Fruit fly (Drosophila melanogaster) whole organism, embryonic: ENCODE measurements around the gene CG31467.
A peak's percentile ranks its signal among the peaks of the same experiment; 100 is the strongest.

ENCODE experiments used
- CG10366 ChIP-seq: fragments of 200-800 bp; sonication (Bioruptor generic); IDR thresholded peaks from 2 replicates; pipeline ENCODE4 v1.3.6; 2022; ENCODE audit warnings: missing biosample characterization, missing genetic modification characterization
- CG10431 ChIP-seq: fragments of 200-800 bp; sonication (Bioruptor generic); optimal IDR thresholded peaks from 3 replicates; lab custom pipeline; 2018; ENCODE audit warnings: missing biosample characterization, mild to moderate bottlenecking, missing genetic modification characterization
- CG11456 ChIP-seq: fragments of 200-800 bp; sonication (Bioruptor generic); IDR thresholded peaks from 3 replicates; pipeline ENCODE4 v1.3.6; 2022; ENCODE audit warnings: missing biosample characterization, missing genetic modification characterization
- CG11560 ChIP-seq: fragments of 200-800 bp; sonication (Bioruptor generic); IDR thresholded peaks from 3 replicates; pipeline ENCODE4 v1.3.6; 2022; ENCODE audit warnings: missing biosample characterization, missing genetic modification characterization
- CG12236 ChIP-seq: fragments of 200-800 bp; sonication (Bioruptor generic); optimal IDR thresholded peaks from 2 replicates; lab custom pipeline; 2016; ENCODE audit warnings: missing biosample characterization, missing genetic modification characterization
- CG1233 ChIP-seq: fragments of 200-800 bp; sonication (Bioruptor generic); optimal IDR thresholded peaks from 4 replicates; lab custom pipeline; 2018; ENCODE audit warnings: missing biosample characterization, mild to moderate bottlenecking, missing genetic modification characterization
- CG12391 ChIP-seq: fragments of 200-800 bp; sonication (Bioruptor generic); optimal IDR thresholded peaks from 3 replicates; lab custom pipeline; 2018; ENCODE audit warnings: missing biosample characterization, mild to moderate bottlenecking, missing genetic modification characterization, moderate library complexity
- CG12659 ChIP-seq: fragments of 200-800 bp; sonication (Bioruptor generic); optimal IDR thresholded peaks from 3 replicates; lab custom pipeline; 2017; ENCODE audit warnings: mild to moderate bottlenecking, missing biosample characterization, missing genetic modification reagents, missing genetic modification characterization
- CG12744 ChIP-seq: fragments of 200-800 bp; sonication (Bioruptor generic); optimal IDR thresholded peaks from 2 replicates; lab custom pipeline; 2016; ENCODE audit warnings: missing biosample characterization, missing genetic modification characterization
- CG13296 ChIP-seq: fragments of 200-800 bp; sonication (Bioruptor generic); optimal IDR thresholded peaks from 3 replicates; lab custom pipeline; 2018; ENCODE audit warnings: missing biosample characterization, mild to moderate bottlenecking, missing genetic modification characterization
- CG13424 ChIP-seq: fragments of 200-800 bp; sonication (Bioruptor generic); optimal IDR thresholded peaks from 2 replicates; lab custom pipeline; 2019; ENCODE audit warnings: missing biosample characterization, mild to moderate bottlenecking, missing genetic modification characterization, moderate library complexity
- CG14441 ChIP-seq: fragments of 200-800 bp; sonication (Bioruptor generic); IDR thresholded peaks from 2 replicates; pipeline ENCODE4 v1.3.6; 2022; ENCODE audit warnings: missing biosample characterization, missing genetic modification characterization
- CG15073 ChIP-seq: fragments of 200-800 bp; sonication (Bioruptor generic); optimal IDR thresholded peaks from 2 replicates; lab custom pipeline; 2016; ENCODE audit warnings: missing biosample characterization, missing genetic modification characterization
- CG1529 ChIP-seq: fragments of 200-800 bp; sonication (Bioruptor generic); optimal IDR thresholded peaks from 3 replicates; lab custom pipeline; 2018; ENCODE audit warnings: missing biosample characterization, missing genetic modification characterization
- CG1602 ChIP-seq: fragments of 200-800 bp; sonication (Bioruptor generic); optimal IDR thresholded peaks from 3 replicates; lab custom pipeline; 2016; ENCODE audit warnings: missing biosample characterization, missing genetic modification characterization
- CG17385 ChIP-seq: fragments of 200-800 bp; sonication (Bioruptor generic); optimal IDR thresholded peaks from 3 replicates; lab custom pipeline; 2018; ENCODE audit warnings: missing biosample characterization, mild to moderate bottlenecking, missing genetic modification characterization
- CG4854 ChIP-seq: fragments of 200-800 bp; sonication (Bioruptor generic); optimal IDR thresholded peaks from 2 replicates; lab custom pipeline; 2016; ENCODE audit warnings: missing biosample characterization, missing genetic modification characterization, inconsistent platforms
- CG5245 ChIP-seq: fragments of 200-800 bp; sonication (Bioruptor generic); optimal IDR thresholded peaks from 3 replicates; lab custom pipeline; 2016; ENCODE audit warnings: missing biosample characterization, missing genetic modification characterization
- CG6689 ChIP-seq: fragments of 200-800 bp; sonication (Bioruptor generic); IDR thresholded peaks from 2 replicates; pipeline ENCODE4 v1.3.6; 2022; ENCODE audit warnings: missing biosample characterization, missing genetic modification characterization
- CG7987 ChIP-seq: fragments of 200-800 bp; sonication (Bioruptor generic); optimal IDR thresholded peaks from 2 replicates; lab custom pipeline; 2018; ENCODE audit warnings: missing biosample characterization, mild to moderate bottlenecking, missing genetic modification characterization, moderate library complexity
- Dp ChIP-seq: fragments of 200-800 bp; sonication (Bioruptor generic); optimal IDR thresholded peaks from 2 replicates; lab custom pipeline; 2018; ENCODE audit warnings: missing biosample characterization, mild to moderate bottlenecking, missing genetic modification characterization, moderate library complexity
- Dref ChIP-seq: fragments of 200-800 bp; sonication (Bioruptor generic); IDR thresholded peaks from 2 replicates; pipeline ENCODE4 v1.3.6; 2022; ENCODE audit warnings: missing biosample characterization, missing genetic modification characterization
- Fer1 ChIP-seq: fragments of 200-800 bp; sonication (Bioruptor generic); optimal IDR thresholded peaks from 2 replicates; lab custom pipeline; 2017; ENCODE audit warnings: missing biosample characterization, mild to moderate bottlenecking, missing genetic modification characterization
- H2.0 ChIP-seq: fragments of 200-800 bp; sonication (Bioruptor generic); IDR thresholded peaks from 2 replicates; pipeline ENCODE4 v1.3.6; 2022; ENCODE audit warnings: missing biosample characterization, missing genetic modification characterization
- HHEX ChIP-seq: fragments of 200-800 bp; sonication (Bioruptor generic); optimal IDR thresholded peaks from 3 replicates; lab custom pipeline; 2017; ENCODE audit warnings: missing biosample characterization, mild to moderate bottlenecking, missing genetic modification characterization, missing genetic modification reagents
- Jarid2 ChIP-seq: fragments of 200-800 bp; sonication (Bioruptor generic); optimal IDR thresholded peaks from 3 replicates; lab custom pipeline; 2017; ENCODE audit warnings: mild to moderate bottlenecking, missing biosample characterization, missing genetic modification reagents, missing genetic modification characterization
- Meics ChIP-seq: fragments of 200-800 bp; sonication (Bioruptor generic); optimal IDR thresholded peaks from 2 replicates; lab custom pipeline; 2017; ENCODE audit warnings: missing biosample characterization, mild to moderate bottlenecking, missing genetic modification characterization
- Myb ChIP-seq: fragments of 200-800 bp; sonication (Bioruptor generic); optimal IDR thresholded peaks from 2 replicates; lab custom pipeline; 2016; ENCODE audit warnings: missing biosample characterization, missing genetic modification characterization
- Oli ChIP-seq: fragments of 200-800 bp; sonication (Bioruptor generic); optimal IDR thresholded peaks from 2 replicates; lab custom pipeline; 2018; ENCODE audit warnings: missing biosample characterization, mild to moderate bottlenecking, missing genetic modification characterization, moderate library complexity
- TFAM ChIP-seq: fragments of 200-800 bp; sonication (Bioruptor generic); optimal IDR thresholded peaks from 2 replicates; lab custom pipeline; 2017; ENCODE audit warnings: missing biosample characterization, missing genetic modification characterization, inconsistent platforms
- ara ChIP-seq: fragments of 200-800 bp; sonication (Bioruptor generic); IDR thresholded peaks from 2 replicates; pipeline ENCODE4 v1.3.6; 2022; ENCODE audit warnings: missing biosample characterization, missing genetic modification characterization
- chn ChIP-seq: fragments of 200-800 bp; sonication (Bioruptor generic); optimal IDR thresholded peaks from 2 replicates; lab custom pipeline; 2016; ENCODE audit warnings: missing biosample characterization, missing genetic modification characterization
- croc ChIP-seq: fragments of 200-800 bp; sonication (Bioruptor generic); conservative IDR thresholded peaks from 3 replicates; pipeline ENCODE4 v1.3.6; 2022; ENCODE audit warnings: missing biosample characterization, missing genetic modification characterization
- da ChIP-seq: fragments of 200-800 bp; sonication (Bioruptor generic); optimal IDR thresholded peaks from 2 replicates; lab custom pipeline; 2016; ENCODE audit warnings: missing biosample characterization, missing genetic modification characterization
- dan ChIP-seq: fragments of 200-800 bp; sonication (Bioruptor generic); IDR thresholded peaks from 2 replicates; pipeline ENCODE4 v1.3.6; 2022; ENCODE audit warnings: missing biosample characterization, missing genetic modification characterization
- disco-r ChIP-seq: fragments of 200-800 bp; sonication (Bioruptor generic); optimal IDR thresholded peaks from 2 replicates; lab custom pipeline; 2016; ENCODE audit warnings: missing biosample characterization, missing genetic modification characterization
- inv ChIP-seq: fragments of 200-800 bp; sonication (Bioruptor generic); IDR thresholded peaks from 2 replicates; pipeline ENCODE4 v1.3.6; 2022; ENCODE audit warnings: missing biosample characterization, missing genetic modification characterization; ENCODE audit not compliant: partially characterized antibody
- klu ChIP-seq: fragments of 200-800 bp; sonication (Bioruptor generic); IDR thresholded peaks from 2 replicates; pipeline ENCODE4 v1.3.6; 2022; ENCODE audit warnings: missing biosample characterization, missing genetic modification characterization
- mam ChIP-seq: fragments of 200-800 bp; sonication (Bioruptor generic); optimal IDR thresholded peaks from 3 replicates; lab custom pipeline; 2016; ENCODE audit warnings: missing biosample characterization, missing genetic modification characterization
- nerfin-1 ChIP-seq: fragments of 200-800 bp; sonication (Bioruptor generic); optimal IDR thresholded peaks from 3 replicates; lab custom pipeline; 2019; ENCODE audit warnings: missing biosample characterization, mild to moderate bottlenecking, missing genetic modification characterization, moderate library complexity
- nom ChIP-seq: fragments of 200-800 bp; sonication (Bioruptor generic); optimal IDR thresholded peaks from 2 replicates; lab custom pipeline; 2017; ENCODE audit warnings: missing biosample characterization, missing genetic modification characterization, mild to moderate bottlenecking, moderate library complexity, missing genetic modification reagents
- onecut ChIP-seq: fragments of 200-800 bp; sonication (Bioruptor generic); IDR thresholded peaks from 2 replicates; pipeline ENCODE4 v1.3.6; 2022; ENCODE audit warnings: missing biosample characterization, missing genetic modification characterization
- shn ChIP-seq: fragments of 200-800 bp; sonication (Bioruptor generic); optimal IDR thresholded peaks from 3 replicates; lab custom pipeline; 2016; ENCODE audit warnings: missing biosample characterization, missing genetic modification characterization
- sima ChIP-seq: fragments of 200-800 bp; sonication (Bioruptor generic); optimal IDR thresholded peaks from 2 replicates; lab custom pipeline; 2016; ENCODE audit warnings: missing biosample characterization, missing genetic modification characterization
- so ChIP-seq: fragments of 200-800 bp; sonication (Bioruptor generic); IDR thresholded peaks from 3 replicates; pipeline ENCODE4 v1.3.6; 2022; ENCODE audit warnings: missing biosample characterization, missing genetic modification characterization
- stc ChIP-seq: fragments of 200-800 bp; sonication (Bioruptor generic); IDR thresholded peaks from 2 replicates; pipeline ENCODE4 v1.3.6; 2022; ENCODE audit warnings: missing biosample characterization, missing genetic modification characterization
- sug ChIP-seq: fragments of 200-800 bp; optimal IDR thresholded peaks from 2 replicates; lab custom pipeline; 2019; ENCODE audit warnings: missing biosample characterization, mild to moderate bottlenecking, missing genetic modification characterization, moderate library complexity
- tap ChIP-seq: fragments of 200-800 bp; optimal IDR thresholded peaks from 3 replicates; lab custom pipeline; 2019; ENCODE audit warnings: missing biosample characterization, mild to moderate bottlenecking, missing genetic modification characterization, moderate library complexity
- tx ChIP-seq: fragments of 200-800 bp; sonication (Bioruptor generic); optimal IDR thresholded peaks from 2 replicates; lab custom pipeline; 2016; ENCODE audit warnings: missing biosample characterization, missing genetic modification characterization
- unpg ChIP-seq: fragments of 200-800 bp; sonication (Bioruptor generic); optimal IDR thresholded peaks from 3 replicates; lab custom pipeline; 2018; ENCODE audit warnings: missing biosample characterization, mild to moderate bottlenecking, missing genetic modification characterization, moderate library complexity
- wor ChIP-seq: fragments of 200-800 bp; sonication (Bioruptor generic); IDR thresholded peaks from 2 replicates; pipeline ENCODE4 v1.3.6; 2022; ENCODE audit warnings: missing biosample characterization, missing genetic modification characterization
- zen2 ChIP-seq: fragments of 200-800 bp; sonication (Bioruptor generic); IDR thresholded peaks from 3 replicates; pipeline ENCODE4 v1.3.6; 2022; ENCODE audit warnings: missing biosample characterization, missing genetic modification characterization; ENCODE audit not compliant: partially characterized antibody

CG31467 gene

dm6 chr3R:10696371-10696777 lies 10.3 kb downstream of the CG31467 start, which contains the start of the genes pug, CG14683 and CG46459 (continued):
- peak; percentile 8 for TF ChIP-seq sug
- TF ChIP-seq nerfin-1 (tag; lab: Kevin White, UChicago) = no peak
- no peak for TF ChIP-seq CG15073 (GFP tag; lab: Kevin White, UChicago)
- no peak for TF ChIP-seq CG11560 (tag; lab: Robert Waterston, UW)
- TF ChIP-seq unpg (GFP tag; lab: Kevin White, UChicago) = peak; percentile 44
- no peak for TF ChIP-seq stc
- TF ChIP-seq TFAM (GFP tag; lab: Kevin White, UChicago) = no peak
- TF ChIP-seq H2.0 = no peak
- no peak for TF ChIP-seq onecut (GFP tag; lab: Robert Waterston, UW)
- no peak for TF ChIP-seq chn (GFP tag; lab: Kevin White, UChicago)
- peak; percentile 94 for TF ChIP-seq zen2 (GFP tag; lab: Robert Waterston, UW)
- TF ChIP-seq so (GFP tag; lab: Robert Waterston, UW) = no peak
- TF ChIP-seq CG6689 (GFP tag; lab: Robert Waterston, UW) = 0 out of 2 replicates have a peak, but pooled peaks have one; percentile 11
- TF ChIP-seq CG7987 = no peak
- TF ChIP-seq CG12659 = peak; percentile 23
- no peak for TF ChIP-seq CG12744 (GFP tag; lab: Kevin White, UChicago)
- TF ChIP-seq klu = no peak
- TF ChIP-seq Jarid2 (GFP tag; lab: Kevin White, UChicago) = no peak
- TF ChIP-seq tx (GFP tag; lab: Kevin White, UChicago) = peak; percentile 18
- TF ChIP-seq tap (tag; lab: Kevin White, UChicago) = no peak
- no peak for TF ChIP-seq ara
- TF ChIP-seq dan = no peak
- TF ChIP-seq inv (GFP tag; lab: Robert Waterston, UW) = peak; percentile 98
- peak; percentile 46 for TF ChIP-seq CG12391 (tag; lab: Kevin White, UChicago)
- no peak for TF ChIP-seq CG12236
- TF ChIP-seq CG10431 (GFP tag; lab: Kevin White, UChicago) = no peak
- peak; percentile 93 for TF ChIP-seq Myb (GFP tag; lab: Kevin White, UChicago)
- TF ChIP-seq sima (GFP tag; lab: Kevin White, UChicago) = no peak
- TF ChIP-seq CG4854 (GFP tag; lab: Kevin White, UChicago) = no peak
- no peak for TF ChIP-seq Meics (GFP tag; lab: Kevin White, UChicago)
- no peak for TF ChIP-seq disco-r (GFP tag; lab: Kevin White, UChicago)
- TF ChIP-seq Dp = peak; percentile 63
- no peak for TF ChIP-seq CG11456 (GFP tag; lab: Robert Waterston, UW)
- TF ChIP-seq da = no peak
- peak; percentile 39; the same call in 1 of the 2 replicates for TF ChIP-seq CG14441 (GFP tag; lab: Robert Waterston, UW)
- no peak for TF ChIP-seq CG1529 (GFP tag; lab: Kevin White, UChicago)
- peak; percentile 77 for TF ChIP-seq Dref
- TF ChIP-seq CG17385 (GFP tag; lab: Kevin White, UChicago) = no peak
- TF ChIP-seq croc (GFP tag; lab: Robert Waterston, UW) = no peak
- no peak for TF ChIP-seq wor (GFP tag; lab: Robert Waterston, UW)
- no peak for TF ChIP-seq nom
- TF ChIP-seq HHEX (GFP tag; lab: Kevin White, UChicago) = no peak
- TF ChIP-seq Oli = no peak
- TF ChIP-seq CG1602 (GFP tag; lab: Kevin White, UChicago) = peak; percentile 29
- peak; percentile 5 for TF ChIP-seq shn (GFP tag; lab: Kevin White, UChicago)
- TF ChIP-seq CG5245 (GFP tag; lab: Kevin White, UChicago) = peak; percentile 42
- TF ChIP-seq CG10366 (GFP tag; lab: Robert Waterston, UW) = no peak; the same call in 1 of the 2 replicates
- no peak for TF ChIP-seq Fer1 (GFP tag; lab: Kevin White, UChicago)
- TF ChIP-seq CG13424 (tag; lab: Kevin White, UChicago) = no peak
- TF ChIP-seq mam (GFP tag; lab: Kevin White, UChicago) = peak; percentile 71
- no peak for TF ChIP-seq CG1233 (GFP tag; lab: Kevin White, UChicago)
- no peak for TF ChIP-seq CG13296 (GFP tag; lab: Kevin White, UChicago)
